Worm (Caenorhabditis elegans) whole organism, young adult: ENCODE results near the gene str-5.

Experiments used
- B0019.2 ChIP-seq: fragments of 200-800 bp; sonication (Bioruptor generic); conservative IDR thresholded peaks from 2 replicates; pipeline ENCODE4 v1.3.6; 2022; ENCODE audit warnings: missing genetic modification reagents, missing genetic modification characterization, missing compliant biosample characterization
- B0035.1 ChIP-seq: sonication (generic microtip); optimal IDR thresholded peaks from 2 replicates; lab custom pipeline; 2016; ENCODE audit warnings: missing genetic modification characterization, mild to moderate bottlenecking, missing compliant biosample characterization, missing genotype, missing genetic modification reagents
- C17E4.6 ChIP-seq: fragments of 200-800 bp; sonication (Bioruptor generic); IDR thresholded peaks from 2 replicates; pipeline ENCODE4 v1.3.6; 2022; ENCODE audit warnings: missing genetic modification reagents, missing genetic modification characterization, missing compliant biosample characterization
- F22D6.2 ChIP-seq: sonication (generic microtip); optimal IDR thresholded peaks from 2 replicates; lab custom pipeline; 2016; ENCODE audit warnings: mild to moderate bottlenecking, missing genetic modification characterization, missing compliant biosample characterization
- K11D2.4 ChIP-seq: fragments of 200-800 bp; sonication (Bioruptor generic); IDR thresholded peaks from 2 replicates; pipeline ENCODE4 v1.3.6; 2022; ENCODE audit warnings: missing genetic modification reagents, missing genetic modification characterization, missing compliant biosample characterization
- T26A5.8 ChIP-seq: sonication (generic microtip); optimal IDR thresholded peaks from 2 replicates; lab custom pipeline; 2016; ENCODE audit warnings: missing genetic modification characterization, missing compliant biosample characterization
- Y67H2A.10 ChIP-seq: fragments of 200-800 bp; sonication (Bioruptor generic); conservative IDR thresholded peaks from 2 replicates; pipeline ENCODE4 v1.3.6; 2022; ENCODE audit warnings: missing genetic modification reagents, missing genetic modification characterization, missing compliant biosample characterization
- ama-1 ChIP-seq, 3 experiments: fragments of 150-350 bp in 1 of 3; sonication (generic microtip) in 2 of 3; optimal IDR thresholded peaks; 2 replicates each; lab custom pipeline; 2014 to 2018; ENCODE audit warnings: missing biosample characterization in 2 of 3, missing genetic modification characterization in 2 of 3, missing genetic modification reagents in 2 of 3
- atf-7 ChIP-seq: sonication (generic microtip); optimal IDR thresholded peaks from 2 replicates; lab custom pipeline; 2017; ENCODE audit warnings: mild to moderate bottlenecking, missing genetic modification characterization, missing compliant biosample characterization
- athp-1 ChIP-seq: sonication (generic microtip); optimal IDR thresholded peaks from 2 replicates; lab custom pipeline; 2017; ENCODE audit warnings: mild to moderate bottlenecking, missing genetic modification characterization, missing compliant biosample characterization
- attf-3 ChIP-seq: fragments of 200-800 bp; sonication (Bioruptor generic); conservative IDR thresholded peaks from 2 replicates; pipeline ENCODE4 v1.3.6; 2022; ENCODE audit warnings: missing genetic modification reagents, missing genetic modification characterization, missing compliant biosample characterization
- cebp-2 ChIP-seq: fragments of 200-800 bp; sonication (Bioruptor generic); IDR thresholded peaks from 2 replicates; pipeline ENCODE4 v1.3.6; 2022; ENCODE audit warnings: missing genetic modification characterization, missing compliant biosample characterization
- ceh-100 ChIP-seq: fragments of 200-800 bp; sonication (Bioruptor generic); IDR thresholded peaks from 2 replicates; pipeline ENCODE4 v1.3.6; 2022; ENCODE audit warnings: missing genetic modification reagents, missing genetic modification characterization, missing compliant biosample characterization
- ceh-27 ChIP-seq: fragments of 200-800 bp; sonication (Bioruptor generic); optimal IDR thresholded peaks from 2 replicates; lab custom pipeline; 2018; ENCODE audit warnings: mild to moderate bottlenecking, missing genetic modification characterization, moderate library complexity, missing compliant biosample characterization
- dpff-1 ChIP-seq: sonication (generic microtip); optimal IDR thresholded peaks from 2 replicates; lab custom pipeline; 2017; ENCODE audit warnings: mild to moderate bottlenecking, missing genetic modification characterization, missing compliant biosample characterization
- fkh-3 ChIP-seq: sonication (generic microtip); optimal IDR thresholded peaks from 2 replicates; lab custom pipeline; 2016; ENCODE audit warnings: mild to moderate bottlenecking, missing genetic modification characterization, missing compliant biosample characterization
- gei-17 ChIP-seq: fragments of 200-800 bp; sonication (Bioruptor generic); optimal IDR thresholded peaks from 2 replicates; lab custom pipeline; 2018; ENCODE audit warnings: mild to moderate bottlenecking, missing genetic modification characterization, missing compliant biosample characterization
- him-1 ChIP-seq: sonication (generic microtip); optimal IDR thresholded peaks from 2 replicates; lab custom pipeline; 2016; ENCODE audit warnings: missing genotype, missing genetic modification reagents, missing genetic modification characterization, missing compliant biosample characterization
- let-526 ChIP-seq: fragments of 200-800 bp; sonication (Bioruptor generic); IDR thresholded peaks from 2 replicates; pipeline ENCODE4 v1.3.6; 2022; ENCODE audit warnings: missing genetic modification reagents, missing genetic modification characterization, missing compliant biosample characterization
- let-607 ChIP-seq, 2 experiments: fragments of 200-800 bp in 1 of 2; sonication (Bioruptor generic) in 1 of 2; sonication (generic microtip) in 1 of 2; optimal IDR thresholded peaks; 2 replicates each; lab custom pipeline; 2016 to 2018; ENCODE audit warnings: mild to moderate bottlenecking in 2 of 2, missing compliant biosample characterization in 2 of 2, missing genetic modification characterization in 2 of 2, moderate library complexity in 2 of 2, missing genotype in 1 of 2
- lin-35 ChIP-seq, 3 experiments: fragments of 150-350 bp in 2 of 3; sonication (generic microtip) in 1 of 3; optimal IDR thresholded peaks; 2 replicates each; lab custom pipeline; 2014 to 2018; ENCODE audit warnings: missing biosample characterization in 3 of 3, missing genetic modification characterization in 3 of 3, missing genetic modification reagents in 3 of 3
- lin-40 ChIP-seq: sonication (generic microtip); optimal IDR thresholded peaks from 2 replicates; lab custom pipeline; 2016; ENCODE audit warnings: missing genetic modification characterization, mild to moderate bottlenecking, missing compliant biosample characterization, missing genotype, missing genetic modification reagents
- madf-10 ChIP-seq: sonication (generic microtip); optimal IDR thresholded peaks from 2 replicates; lab custom pipeline; 2016; ENCODE audit warnings: mild to moderate bottlenecking, missing genetic modification characterization, missing compliant biosample characterization
- mcd-1 ChIP-seq: fragments of 200-800 bp; sonication (Bioruptor generic); IDR thresholded peaks from 2 replicates; pipeline ENCODE4 v1.3.6; 2022; ENCODE audit warnings: missing genetic modification reagents, missing genetic modification characterization, missing compliant biosample characterization
- mel-28 ChIP-seq: sonication (generic microtip); optimal IDR thresholded peaks from 2 replicates; lab custom pipeline; 2016; ENCODE audit warnings: borderline replicate concordance, mild to moderate bottlenecking, missing genetic modification characterization, missing compliant biosample characterization
- mes-4 ChIP-seq: sonication (generic microtip); optimal IDR thresholded peaks from 2 replicates; lab custom pipeline; 2016; ENCODE audit warnings: missing genotype, missing genetic modification characterization, missing compliant biosample characterization
- nfyb-1 ChIP-seq: fragments of 200-800 bp; sonication (Bioruptor generic); IDR thresholded peaks from 2 replicates; pipeline ENCODE4 v1.3.6; 2022; ENCODE audit warnings: missing genetic modification reagents, missing genetic modification characterization, missing compliant biosample characterization
- nhr-120 ChIP-seq: fragments of 200-800 bp; sonication (Bioruptor generic); IDR thresholded peaks from 2 replicates; pipeline ENCODE4 v1.3.6; 2022; ENCODE audit warnings: missing genetic modification characterization, missing compliant biosample characterization
- pha-4 ChIP-seq: fragments of 150-350 bp; sonication (generic microtip); optimal IDR thresholded peaks from 2 replicates; lab custom pipeline; 2014; ENCODE audit warnings: missing biosample characterization, missing genetic modification reagents, missing genetic modification characterization
- rcor-1 ChIP-seq: fragments of 200-800 bp; sonication (Bioruptor generic); IDR thresholded peaks from 2 replicates; pipeline ENCODE4 v1.3.6; 2022; ENCODE audit warnings: missing genetic modification reagents, missing genetic modification characterization, missing compliant biosample characterization
- repo-1 ChIP-seq: sonication (generic microtip); optimal IDR thresholded peaks from 2 replicates; lab custom pipeline; 2017; ENCODE audit warnings: mild to moderate bottlenecking, missing genetic modification characterization, missing compliant biosample characterization
- somi-1 ChIP-seq: fragments of 200-800 bp; sonication (Bioruptor generic); optimal IDR thresholded peaks from 2 replicates; lab custom pipeline; 2018; ENCODE audit warnings: mild to moderate bottlenecking, missing genetic modification characterization, missing compliant biosample characterization
- sptf-2 ChIP-seq: fragments of 200-800 bp; sonication (Bioruptor generic); optimal IDR thresholded peaks from 2 replicates; lab custom pipeline; 2018; ENCODE audit warnings: mild to moderate bottlenecking, missing genetic modification characterization, missing compliant biosample characterization
- ztf-22 ChIP-seq: fragments of 200-800 bp; sonication (Bioruptor generic); optimal IDR thresholded peaks from 2 replicates; lab custom pipeline; 2018; ENCODE audit warnings: mild to moderate bottlenecking, missing genetic modification characterization, moderate library complexity, missing compliant biosample characterization
- ztf-25 ChIP-seq: fragments of 200-800 bp; sonication (Bioruptor generic); IDR thresholded peaks from 2 replicates; pipeline ENCODE4 v1.3.6; 2022; ENCODE audit warnings: missing genetic modification reagents, missing genetic modification characterization, missing compliant biosample characterization

Gene str-5

ce11 chrV:15773141-15773540 lies 20.1 kb downstream of the str-5 start, which contains the start of gene nhr-60:
Gene nhr-60 (minus strand): TSS chrV:15773241.
- TF ChIP-seq let-607 (tag; optimal IDR thresholded peaks at IDR 0.05; lab: Kevin White, UChicago) (no peak), attf-3 (GFP tag; lab: Robert Waterston, UW) (no peak), mcd-1 (GFP tag; lab: Robert Waterston, UW) (no peak), repo-1 (tag; lab: Kevin White, UChicago) (no peak), athp-1 (tag; lab: Kevin White, UChicago) (no peak), ceh-100 (GFP tag; lab: Robert Waterston, UW) (no peak), mel-28 (no peak)

DNA sequence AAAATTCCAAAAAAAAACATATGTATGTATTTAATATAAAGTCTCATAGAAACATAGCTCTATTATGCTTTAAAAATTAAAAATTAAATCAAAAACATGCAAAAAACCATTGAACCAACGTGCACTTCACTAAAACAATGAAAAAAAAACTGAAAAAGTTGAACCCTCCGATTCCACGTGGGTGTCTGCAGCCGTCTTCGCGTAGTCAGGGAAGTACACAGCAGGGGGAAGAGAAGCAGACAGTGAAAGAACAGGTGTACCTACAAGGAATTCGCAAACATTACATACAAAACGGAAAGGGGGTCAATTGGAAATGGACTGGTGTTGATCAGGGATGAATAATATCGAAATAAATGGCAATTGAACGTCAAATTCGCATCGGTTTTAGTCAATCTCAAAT lies 20.9 kb downstream of the str-5 start:
- TF ChIP-seq ztf-22 (GFP tag; lab: Kevin White, UChicago): no peak
- no peak for TF ChIP-seq C17E4.6 (GFP tag; lab: Robert Waterston, UW)
- no peak for TF ChIP-seq ztf-25 (GFP tag; lab: Robert Waterston, UW)
- no peak for TF ChIP-seq dpff-1 (tag; lab: Kevin White, UChicago)
- TF ChIP-seq F22D6.2 (tag; lab: Kevin White, UChicago): no peak
- TF ChIP-seq Y67H2A.10: no peak
- no peak for TF ChIP-seq let-526
- TF ChIP-seq nfyb-1 (GFP tag; lab: Robert Waterston, UW): no peak
- TF ChIP-seq ceh-100 (GFP tag; lab: Robert Waterston, UW): no peak
- no peak for TF ChIP-seq pha-4 (tag; lab: Kevin White, UChicago)
- TF ChIP-seq rcor-1 (GFP tag; lab: Robert Waterston, UW): no peak
- TF ChIP-seq fkh-3 (tag; lab: Kevin White, UChicago): no peak
- no peak for TF ChIP-seq cebp-2 (GFP tag; lab: Robert Waterston, UW)
- TF ChIP-seq atf-7 (tag; lab: Kevin White, UChicago): no peak
- TF ChIP-seq gei-17: no peak
- no peak for TF ChIP-seq K11D2.4 (GFP tag; lab: Robert Waterston, UW)
- TF ChIP-seq T26A5.8 (tag; lab: Kevin White, UChicago): no peak
- TF ChIP-seq B0035.1 (tag; lab: Kevin White, UChicago): no peak
- no peak for TF ChIP-seq madf-10 (tag; lab: Kevin White, UChicago)
- no peak for TF ChIP-seq lin-35 (GFP tag; optimal IDR thresholded peaks at IDR 0.05; lab: Kevin White, UChicago)

DNA sequence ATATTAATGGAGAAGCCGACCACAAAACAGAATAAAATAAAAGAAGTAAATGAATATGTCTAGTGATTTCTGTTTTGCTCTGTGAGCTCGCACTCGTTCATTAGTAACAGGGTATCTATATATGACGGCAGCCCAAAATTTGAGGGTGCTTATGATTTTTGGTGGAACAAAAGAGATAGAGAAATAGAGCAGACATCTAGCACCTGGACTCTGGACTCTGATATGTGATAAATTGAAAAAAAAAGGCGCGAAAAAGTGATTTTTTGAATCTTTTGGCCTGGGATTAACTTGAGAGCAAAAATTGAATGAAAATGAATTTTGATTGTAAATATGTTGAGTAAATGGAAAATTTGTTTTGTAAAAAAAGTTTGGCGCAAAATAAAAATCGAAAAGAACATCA lies 23.6 kb downstream of the str-5 start, which contains the start of gene nhr-283:
Gene nhr-283, minus strand, starts transcription at position 101 of the 400 bp plus-strand sequence.
- TF ChIP-seq sptf-2 (GFP tag; lab: Kevin White, UChicago): no peak

DNA sequence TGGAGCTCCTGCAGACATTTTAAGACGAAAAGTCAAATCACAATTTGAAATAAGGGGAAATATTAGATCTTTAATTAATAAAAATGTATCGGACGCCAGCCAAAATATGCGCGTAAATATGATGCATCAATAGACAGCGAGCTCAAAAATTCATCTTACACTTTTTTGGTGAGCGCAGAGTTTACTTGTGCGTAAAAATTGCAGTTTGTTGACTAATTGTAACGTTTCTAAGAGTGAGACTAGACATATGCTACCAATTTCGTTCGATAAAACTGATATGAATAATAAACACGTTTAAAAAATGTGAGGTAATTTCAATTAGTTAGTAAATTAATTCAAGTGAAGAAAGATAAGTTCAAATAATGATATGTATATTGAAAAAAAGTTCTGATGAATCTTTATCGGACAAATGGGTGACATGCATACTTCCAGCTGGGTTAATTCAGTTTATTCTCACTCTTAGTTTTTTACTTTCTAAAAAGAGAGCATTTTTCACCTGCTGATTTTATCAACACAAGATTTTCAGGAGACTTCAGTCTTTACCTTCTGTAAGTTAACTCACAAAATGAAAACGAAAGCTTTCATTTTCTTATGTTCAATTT lies 26.2 kb downstream of the str-5 start, which contains the start of the genes nhr-285 and irld-52:
Gene nhr-285, minus strand, starts transcription at position 101 of the 602 bp plus-strand sequence.
Gene irld-52, plus strand, starts transcription at position 552 of the 602 bp plus-strand sequence.
- TF ChIP-seq him-1 (tag; lab: Kevin White, UChicago) (no peak), ama-1 (optimal IDR thresholded peaks at IDR 0.05; lab: Kevin White, UChicago) (no peak), ama-1 (GFP tag; optimal IDR thresholded peaks at IDR 0.05; lab: Kevin White, UChicago) (no peak), lin-40 (tag; lab: Kevin White, UChicago) (no peak), mes-4 (tag; lab: Kevin White, UChicago) (no peak), ceh-27 (GFP tag; lab: Kevin White, UChicago) (no peak), nhr-120 (GFP tag; lab: Robert Waterston, UW) (no peak), mel-28 (no peak), mcd-1 (GFP tag; lab: Robert Waterston, UW) (no peak), B0019.2 (GFP tag; lab: Robert Waterston, UW) (no peak), somi-1 (no peak)
